Worm (Caenorhabditis elegans) whole organism, young adult: ENCODE results near the gene alh-7.
A peak's percentile ranks its signal among the peaks of the same experiment; 100 is the strongest.

ENCODE experiments used
- B0035.1 ChIP-seq: sonication (generic microtip); optimal IDR thresholded peaks from 2 replicates; lab custom pipeline; 2016; ENCODE audit warnings: missing genetic modification characterization, mild to moderate bottlenecking, missing compliant biosample characterization, missing genotype, missing genetic modification reagents
- B0336.3 ChIP-seq: fragments of 200-800 bp; sonication (Bioruptor generic); IDR thresholded peaks from 2 replicates; pipeline ENCODE4 v1.3.6; 2022; ENCODE audit warnings: missing genetic modification characterization, missing compliant biosample characterization
- D2030.7 ChIP-seq: fragments of 200-800 bp; sonication (Bioruptor generic); IDR thresholded peaks from 2 replicates; pipeline ENCODE4 v1.3.6; 2022; ENCODE audit warnings: missing genetic modification reagents, missing genetic modification characterization, missing compliant biosample characterization
- F23B12.7 ChIP-seq: sonication (generic microtip); optimal IDR thresholded peaks from 2 replicates; lab custom pipeline; 2017; ENCODE audit warnings: missing genetic modification characterization, mild to moderate bottlenecking, missing compliant biosample characterization, antibody characterized with exemption, moderate library complexity; ENCODE audit not compliant: insufficient read depth
- F39B2.1 ChIP-seq: fragments of 200-800 bp; sonication (Bioruptor generic); IDR thresholded peaks from 2 replicates; pipeline ENCODE4 v1.3.6; 2022; ENCODE audit warnings: missing genetic modification reagents, missing genetic modification characterization, missing compliant biosample characterization
- F49E8.2 ChIP-seq: sonication (generic microtip); optimal IDR thresholded peaks from 3 replicates; lab custom pipeline; 2017; ENCODE audit warnings: missing genetic modification characterization, mild to moderate bottlenecking, missing compliant biosample characterization, antibody characterized with exemption, moderate library complexity; ENCODE audit not compliant: insufficient read depth
- F57C9.4 ChIP-seq: sonication (generic microtip); optimal IDR thresholded peaks from 2 replicates; lab custom pipeline; 2017; ENCODE audit warnings: mild to moderate bottlenecking, missing genetic modification characterization, missing compliant biosample characterization
- K12H6.12 ChIP-seq: fragments of 200-800 bp; sonication (Bioruptor generic); optimal IDR thresholded peaks from 2 replicates; lab custom pipeline; 2018; ENCODE audit warnings: mild to moderate bottlenecking, missing genetic modification characterization, missing compliant biosample characterization
- T07F8.4 ChIP-seq: sonication (generic microtip); optimal IDR thresholded peaks from 2 replicates; lab custom pipeline; 2016; ENCODE audit warnings: mild to moderate bottlenecking, missing genetic modification characterization, moderate library complexity, missing compliant biosample characterization
- Y53G8AR.9 ChIP-seq: fragments of 200-800 bp; sonication (Bioruptor generic); conservative IDR thresholded peaks from 2 replicates; pipeline ENCODE4 v1.3.6; 2022; ENCODE audit warnings: missing genetic modification reagents, missing genetic modification characterization, missing compliant biosample characterization
- Y56A3A.18 ChIP-seq: fragments of 200-800 bp; sonication (Bioruptor generic); IDR thresholded peaks from 2 replicates; pipeline ENCODE4 v1.3.6; 2022; ENCODE audit warnings: missing genetic modification reagents, missing genetic modification characterization, missing compliant biosample characterization
- Y67H2A.10 ChIP-seq: fragments of 200-800 bp; sonication (Bioruptor generic); conservative IDR thresholded peaks from 2 replicates; pipeline ENCODE4 v1.3.6; 2022; ENCODE audit warnings: missing genetic modification reagents, missing genetic modification characterization, missing compliant biosample characterization
- Y79H2A.3 ChIP-seq: fragments of 200-800 bp; sonication (Bioruptor generic); conservative IDR thresholded peaks from 2 replicates; pipeline ENCODE4 v1.3.6; 2022; ENCODE audit warnings: missing genetic modification reagents, missing genetic modification characterization, missing compliant biosample characterization
- Y95B8A.8 ChIP-seq: fragments of 200-800 bp; sonication (Bioruptor generic); IDR thresholded peaks from 2 replicates; pipeline ENCODE4 v1.3.6; 2022; ENCODE audit warnings: missing genetic modification reagents, missing genetic modification characterization, missing compliant biosample characterization
- ZK185.1 ChIP-seq: sonication (generic microtip); optimal IDR thresholded peaks from 2 replicates; lab custom pipeline; 2016; ENCODE audit warnings: mild to moderate bottlenecking, missing genetic modification characterization, missing compliant biosample characterization; ENCODE audit not compliant: poor library complexity, severe bottlenecking
- akir-1 ChIP-seq: fragments of 200-800 bp; sonication (Bioruptor generic); optimal IDR thresholded peaks from 2 replicates; lab custom pipeline; 2018; ENCODE audit warnings: mild to moderate bottlenecking, missing genetic modification characterization, moderate library complexity, missing compliant biosample characterization
- attf-3 ChIP-seq: fragments of 200-800 bp; sonication (Bioruptor generic); conservative IDR thresholded peaks from 2 replicates; pipeline ENCODE4 v1.3.6; 2022; ENCODE audit warnings: missing genetic modification reagents, missing genetic modification characterization, missing compliant biosample characterization
- bed-2 ChIP-seq: fragments of 200-800 bp; sonication (Bioruptor generic); IDR thresholded peaks from 2 replicates; pipeline ENCODE4 v1.3.6; 2022; ENCODE audit warnings: missing genetic modification reagents, missing genetic modification characterization, missing compliant biosample characterization
- cebp-2 ChIP-seq: fragments of 200-800 bp; sonication (Bioruptor generic); IDR thresholded peaks from 2 replicates; pipeline ENCODE4 v1.3.6; 2022; ENCODE audit warnings: missing genetic modification characterization, missing compliant biosample characterization
- ceh-79 ChIP-seq: sonication (generic microtip); optimal IDR thresholded peaks from 2 replicates; lab custom pipeline; 2017; ENCODE audit warnings: mild to moderate bottlenecking, missing genetic modification characterization, missing compliant biosample characterization
- chd-7 ChIP-seq: sonication (generic microtip); optimal IDR thresholded peaks from 2 replicates; lab custom pipeline; 2016; ENCODE audit warnings: mild to moderate bottlenecking, missing genetic modification characterization, moderate library complexity, missing compliant biosample characterization
- dox-1 ChIP-seq: fragments of 200-800 bp; sonication (Bioruptor generic); IDR thresholded peaks from 2 replicates; pipeline ENCODE4 v1.3.6; 2022; ENCODE audit warnings: missing genetic modification reagents, missing genetic modification characterization, missing compliant biosample characterization
- egl-18 ChIP-seq: fragments of 200-800 bp; sonication (Bioruptor generic); IDR thresholded peaks from 2 replicates; pipeline ENCODE4 v1.3.6; 2022; ENCODE audit warnings: missing genetic modification reagents, missing genetic modification characterization, missing compliant biosample characterization
- egl-44 ChIP-seq: fragments of 200-800 bp; sonication (Bioruptor generic); IDR thresholded peaks from 2 replicates; pipeline ENCODE4 v1.3.6; 2022; ENCODE audit warnings: missing genetic modification reagents, missing genetic modification characterization, missing compliant biosample characterization
- ets-4 ChIP-seq: fragments of 200-800 bp; sonication (Bioruptor generic); optimal IDR thresholded peaks from 2 replicates; lab custom pipeline; 2018; ENCODE audit warnings: mild to moderate bottlenecking, missing genetic modification characterization, missing compliant biosample characterization
- hrde-1 ChIP-seq: sonication (generic microtip); optimal IDR thresholded peaks from 2 replicates; lab custom pipeline; 2016; ENCODE audit warnings: missing genetic modification characterization, mild to moderate bottlenecking, missing compliant biosample characterization, moderate library complexity, missing genotype, missing genetic modification reagents, borderline replicate concordance
- let-607 ChIP-seq, 2 experiments: fragments of 200-800 bp in 1 of 2; sonication (Bioruptor generic) in 1 of 2; sonication (generic microtip) in 1 of 2; optimal IDR thresholded peaks; 2 replicates each; lab custom pipeline; 2016 to 2018; ENCODE audit warnings: mild to moderate bottlenecking in 2 of 2, missing compliant biosample characterization in 2 of 2, missing genetic modification characterization in 2 of 2, moderate library complexity in 2 of 2, missing genotype in 1 of 2
- lsy-27 ChIP-seq: sonication (generic microtip); optimal IDR thresholded peaks from 2 replicates; lab custom pipeline; 2017; ENCODE audit warnings: missing genetic modification characterization, mild to moderate bottlenecking, missing compliant biosample characterization, antibody characterized with exemption, missing genotype, borderline replicate concordance; ENCODE audit not compliant: insufficient read depth
- madf-6 ChIP-seq: fragments of 200-800 bp; sonication (Bioruptor generic); IDR thresholded peaks from 2 replicates; pipeline ENCODE4 v1.3.6; 2022; ENCODE audit warnings: missing genetic modification reagents, missing genetic modification characterization, missing compliant biosample characterization
- mcd-1 ChIP-seq: fragments of 200-800 bp; sonication (Bioruptor generic); IDR thresholded peaks from 2 replicates; pipeline ENCODE4 v1.3.6; 2022; ENCODE audit warnings: missing genetic modification reagents, missing genetic modification characterization, missing compliant biosample characterization
- mes-4 ChIP-seq: sonication (generic microtip); optimal IDR thresholded peaks from 2 replicates; lab custom pipeline; 2016; ENCODE audit warnings: missing genotype, missing genetic modification characterization, missing compliant biosample characterization
- mxl-1 ChIP-seq: sonication (generic microtip); optimal IDR thresholded peaks from 2 replicates; lab custom pipeline; 2016; ENCODE audit warnings: missing genetic modification characterization, missing compliant biosample characterization
- nhr-120 ChIP-seq: fragments of 200-800 bp; sonication (Bioruptor generic); IDR thresholded peaks from 2 replicates; pipeline ENCODE4 v1.3.6; 2022; ENCODE audit warnings: missing genetic modification characterization, missing compliant biosample characterization
- nhr-90 ChIP-seq: sonication (generic microtip); optimal IDR thresholded peaks from 2 replicates; lab custom pipeline; 2016; ENCODE audit warnings: missing genotype, mild to moderate bottlenecking, missing genetic modification characterization, missing compliant biosample characterization
- rcor-1 ChIP-seq: fragments of 200-800 bp; sonication (Bioruptor generic); IDR thresholded peaks from 2 replicates; pipeline ENCODE4 v1.3.6; 2022; ENCODE audit warnings: missing genetic modification reagents, missing genetic modification characterization, missing compliant biosample characterization
- rec-8 ChIP-seq, 2 experiments: sonication (generic microtip); optimal IDR thresholded peaks; 2 replicates each; lab custom pipeline; 2016; ENCODE audit warnings: mild to moderate bottlenecking in 2 of 2, missing genetic modification characterization in 2 of 2, missing genetic modification reagents in 2 of 2, missing genotype in 2 of 2, missing biosample characterization in 1 of 2, missing compliant biosample characterization in 1 of 2, moderate library complexity in 1 of 2
- repo-1 ChIP-seq: sonication (generic microtip); optimal IDR thresholded peaks from 2 replicates; lab custom pipeline; 2017; ENCODE audit warnings: mild to moderate bottlenecking, missing genetic modification characterization, missing compliant biosample characterization
- snpc-4 ChIP-seq, 5 experiments: fragments of 150-350 bp in 1 of 5; sonication (generic microtip) in 4 of 5; optimal IDR thresholded peaks; 2 replicates each; lab custom pipeline; 2014 to 2018; ENCODE audit warnings: missing genetic modification characterization in 5 of 5, missing biosample characterization in 3 of 5, antibody characterized with exemption in 2 of 5, mild to moderate bottlenecking in 2 of 5, missing compliant biosample characterization in 2 of 5, missing genotype in 2 of 5, moderate library complexity in 2 of 5, missing genetic modification reagents in 1 of 5
- sptf-2 ChIP-seq: fragments of 200-800 bp; sonication (Bioruptor generic); optimal IDR thresholded peaks from 2 replicates; lab custom pipeline; 2018; ENCODE audit warnings: mild to moderate bottlenecking, missing genetic modification characterization, missing compliant biosample characterization
- tbx-9 ChIP-seq: sonication (generic microtip); optimal IDR thresholded peaks from 2 replicates; lab custom pipeline; 2016; ENCODE audit warnings: borderline replicate concordance, missing genetic modification characterization, inconsistent platforms, missing compliant biosample characterization
- xnd-1 ChIP-seq: sonication (generic microtip); optimal IDR thresholded peaks from 2 replicates; lab custom pipeline; 2016; ENCODE audit warnings: missing genotype, missing genetic modification reagents, missing genetic modification characterization, missing compliant biosample characterization
- zfh-2 ChIP-seq: fragments of 200-800 bp; sonication (Bioruptor generic); conservative IDR thresholded peaks from 2 replicates; pipeline ENCODE4 v1.3.6; 2022; ENCODE audit warnings: missing genetic modification reagents, missing genetic modification characterization, missing compliant biosample characterization
- ztf-18 ChIP-seq: sonication (generic microtip); optimal IDR thresholded peaks from 2 replicates; lab custom pipeline; 2016; ENCODE audit warnings: missing genotype, mild to moderate bottlenecking, missing genetic modification characterization, missing compliant biosample characterization
- ztf-26 ChIP-seq: sonication (generic microtip); optimal IDR thresholded peaks from 2 replicates; lab custom pipeline; 2017; ENCODE audit warnings: missing genetic modification characterization, missing compliant biosample characterization
- ztf-6 ChIP-seq: fragments of 200-800 bp; sonication (Bioruptor generic); IDR thresholded peaks from 2 replicates; pipeline ENCODE4 v1.3.6; 2022; ENCODE audit warnings: missing genetic modification reagents, missing genetic modification characterization, missing compliant biosample characterization

alh-7 gene

DNA sequence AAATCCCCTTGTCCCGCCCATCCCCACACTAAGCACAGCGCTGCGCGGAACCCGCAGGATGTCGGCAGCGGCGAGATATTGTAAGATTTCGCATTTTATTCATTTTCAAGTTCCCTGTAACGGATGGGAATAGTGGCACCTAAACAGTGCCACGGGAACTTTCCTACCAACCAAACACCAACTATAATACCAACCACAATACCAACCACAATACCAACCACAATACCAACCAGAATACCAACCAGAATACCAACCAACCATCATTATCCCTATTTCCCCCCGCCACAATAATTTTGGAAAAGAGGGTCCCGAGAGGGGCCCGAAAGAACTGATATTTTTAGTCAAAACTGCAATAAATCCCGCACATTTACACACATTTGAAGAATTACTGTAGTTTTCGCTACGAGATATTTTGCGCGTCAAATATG, 30.4 kb upstream of the alh-7 start (continued):
- no peak for TF ChIP-seq sptf-2 (GFP tag; lab: Kevin White, UChicago)
- no peak for TF ChIP-seq let-607 (tag; optimal IDR thresholded peaks at IDR 0.05; lab: Kevin White, UChicago)
- no peak for TF ChIP-seq ceh-79 (tag; lab: Kevin White, UChicago)
- TF ChIP-seq D2030.7 (GFP tag; lab: Robert Waterston, UW) = peak; percentile 97
- no peak for TF ChIP-seq mes-4 (tag; lab: Kevin White, UChicago)
- TF ChIP-seq T07F8.4 (tag; lab: Kevin White, UChicago) = no peak
- no peak for TF ChIP-seq ztf-18 (tag; lab: Kevin White, UChicago)
- no peak for TF ChIP-seq ZK185.1 (tag; lab: Kevin White, UChicago)
- TF ChIP-seq dox-1 (GFP tag; lab: Robert Waterston, UW) = peak; percentile 68
- no peak for TF ChIP-seq F39B2.1 (GFP tag; lab: Robert Waterston, UW)
- TF ChIP-seq cebp-2 (GFP tag; lab: Robert Waterston, UW) = 0 out of 2 replicates have a peak, but pooled peaks have one; percentile 8
- TF ChIP-seq chd-7 = no peak
- TF ChIP-seq tbx-9 (tag; lab: Kevin White, UChicago) = no peak
- no peak for TF ChIP-seq B0035.1 (tag; lab: Kevin White, UChicago)
- no peak for TF ChIP-seq egl-44 (GFP tag; lab: Robert Waterston, UW)
- TF ChIP-seq egl-18 (GFP tag; lab: Robert Waterston, UW) = no peak
- no peak for TF ChIP-seq akir-1
- peak; percentile 92 for TF ChIP-seq hrde-1

ce11 chrII:13521179-13521616, 29.6 kb upstream of the alh-7 start:
- no peak for TF ChIP-seq Y67H2A.10 (GFP tag; lab: Robert Waterston, UW)
- TF ChIP-seq Y53G8AR.9 (GFP tag; lab: Robert Waterston, UW) = peak; percentile 70
- no peak for TF ChIP-seq repo-1
- TF ChIP-seq rec-8 (tag; optimal IDR thresholded peaks at IDR 0.05; lab: Kevin White, UChicago) = peak in 1 of 2 experiments; percentile 20
- TF ChIP-seq zfh-2 (GFP tag; lab: Robert Waterston, UW) = no peak
- peak; percentile 93 for TF ChIP-seq F49E8.2 (tag; lab: Kevin White, UChicago)
- TF ChIP-seq F23B12.7 (tag; lab: Kevin White, UChicago) = peak; percentile 43
- TF ChIP-seq rcor-1 = peak; percentile 81
- peak; percentile 98 for TF ChIP-seq snpc-4 (GFP tag; optimal IDR thresholded peaks at IDR 0.05; lab: Kevin White, UChicago)
- peak; percentile 94 to 99 (median 98) for TF ChIP-seq snpc-4 (tag; optimal IDR thresholded peaks at IDR 0.05; lab: Kevin White, UChicago)
- 0 out of 2 replicates have a peak, but pooled peaks have one; percentile 6 for TF ChIP-seq F39B2.1 (GFP tag; lab: Robert Waterston, UW)
- TF ChIP-seq nhr-120 = no peak
- TF ChIP-seq ztf-26 = no peak
- TF ChIP-seq Y95B8A.8 = peak; percentile 86
- TF ChIP-seq lsy-27 (tag; lab: Kevin White, UChicago) = peak; percentile 27
- no peak for TF ChIP-seq T07F8.4 (tag; lab: Kevin White, UChicago)
- peak; percentile 39; the same call in 1 of the 2 replicates for TF ChIP-seq attf-3 (GFP tag; lab: Robert Waterston, UW)
- no peak for TF ChIP-seq Y56A3A.18 (GFP tag; lab: Robert Waterston, UW)
- TF ChIP-seq mcd-1 (GFP tag; lab: Robert Waterston, UW) = peak; percentile 62
- no peak for TF ChIP-seq F57C9.4 (tag; lab: Kevin White, UChicago)
- TF ChIP-seq Y79H2A.3 = peak; percentile 89
- TF ChIP-seq mxl-1 (tag; lab: Kevin White, UChicago) = no peak
- no peak for TF ChIP-seq bed-2 (GFP tag; lab: Robert Waterston, UW)
- peak; percentile 85 for TF ChIP-seq sptf-2 (GFP tag; lab: Kevin White, UChicago)
- peak; percentile 77 for TF ChIP-seq B0336.3
- peak; percentile 28 for TF ChIP-seq ets-4 (GFP tag; lab: Kevin White, UChicago)
- TF ChIP-seq mes-4 (tag; lab: Kevin White, UChicago) = peak; percentile 54
- peak; percentile 73 for TF ChIP-seq xnd-1 (tag; lab: Kevin White, UChicago)
- no peak for TF ChIP-seq K12H6.12
- no peak for TF ChIP-seq ztf-6 (GFP tag; lab: Robert Waterston, UW)
- peak; percentile 52; the same call in 1 of the 2 replicates for TF ChIP-seq egl-44 (GFP tag; lab: Robert Waterston, UW)
- no peak for TF ChIP-seq nhr-90 (tag; lab: Kevin White, UChicago)
- TF ChIP-seq madf-6 (GFP tag; lab: Robert Waterston, UW) = peak; percentile 89
